Worm (Caenorhabditis elegans) whole organism, L3 larva: ENCODE measurements around the gene R13A1.3.

Experiments
- R02D3.7 ChIP-seq: fragments of 150-350 bp; optimal IDR thresholded peaks from 2 replicates; lab custom pipeline; 2014; ENCODE audit warnings: missing biosample characterization, missing genetic modification characterization
- ZK546.5 ChIP-seq: sonication (generic microtip); optimal IDR thresholded peaks from 2 replicates; lab custom pipeline; 2017; ENCODE audit warnings: missing biosample characterization, missing genetic modification characterization
- aly-2 ChIP-seq: fragments of 150-350 bp; optimal IDR thresholded peaks from 2 replicates; lab custom pipeline; 2014; ENCODE audit warnings: missing biosample characterization, missing genetic modification characterization
- ama-1 ChIP-seq: fragments of 150-350 bp; optimal IDR thresholded peaks from 2 replicates; lab custom pipeline; 2018
- ceh-16 ChIP-seq: sonication (generic microtip); optimal IDR thresholded peaks from 2 replicates; lab custom pipeline; 2017; ENCODE audit warnings: missing biosample characterization, missing genetic modification characterization
- ceh-82 ChIP-seq: fragments of 150-350 bp; optimal IDR thresholded peaks from 2 replicates; lab custom pipeline; 2014; ENCODE audit warnings: missing biosample characterization, missing genetic modification characterization
- ceh-9 ChIP-seq: sonication (generic microtip); optimal IDR thresholded peaks from 2 replicates; lab custom pipeline; 2018; ENCODE audit warnings: missing biosample characterization, missing genetic modification characterization
- daf-12 ChIP-seq: fragments of 150-350 bp; optimal IDR thresholded peaks from 2 replicates; lab custom pipeline; 2014; ENCODE audit warnings: missing biosample characterization, missing genetic modification reagents, missing genetic modification characterization
- egl-5 ChIP-seq: fragments of 150-350 bp; optimal IDR thresholded peaks from 2 replicates; lab custom pipeline; 2017; ENCODE audit warnings: missing biosample characterization, missing genetic modification reagents, missing genetic modification characterization, inconsistent platforms
- elt-1 ChIP-seq: fragments of 150-350 bp; optimal IDR thresholded peaks from 2 replicates; lab custom pipeline; 2014; ENCODE audit warnings: missing biosample characterization, missing genetic modification characterization
- elt-2 ChIP-seq: sonication (generic microtip); optimal IDR thresholded peaks from 2 replicates; lab custom pipeline; 2016; ENCODE audit warnings: missing genetic modification reagents, mild to moderate bottlenecking, missing genetic modification characterization, missing compliant biosample characterization
- elt-3 ChIP-seq, 3 experiments: fragments of 150-350 bp in 1 of 3; sonication (generic microtip) in 2 of 3; optimal IDR thresholded peaks; 2 replicates in 2 of 3; 4 replicates in 1 of 3; lab custom pipeline; 2014 to 2017; ENCODE audit warnings: missing biosample characterization in 3 of 3, missing genetic modification characterization in 3 of 3
- eor-1 ChIP-seq, 2 experiments: fragments of 150-350 bp; optimal IDR thresholded peaks; 2 replicates each; lab custom pipeline; 2014 to 2018; ENCODE audit warnings: missing biosample characterization in 2 of 2, missing genetic modification characterization in 2 of 2
- fkh-10 ChIP-seq: sonication (generic microtip); optimal IDR thresholded peaks from 2 replicates; lab custom pipeline; 2017; ENCODE audit warnings: missing biosample characterization, missing genetic modification reagents, missing genetic modification characterization
- fkh-2 ChIP-seq: fragments of 150-350 bp; optimal IDR thresholded peaks from 2 replicates; lab custom pipeline; 2014; ENCODE audit warnings: missing biosample characterization, missing genetic modification reagents, missing genetic modification characterization
- hmg-11 ChIP-seq: sonication (generic microtip); optimal IDR thresholded peaks from 2 replicates; lab custom pipeline; 2016; ENCODE audit warnings: missing genetic modification characterization, missing compliant biosample characterization
- jun-1 ChIP-seq: fragments of 150-350 bp; optimal IDR thresholded peaks from 2 replicates; lab custom pipeline; 2014; ENCODE audit warnings: missing biosample characterization, missing genetic modification reagents, missing genetic modification characterization
- lin-15B ChIP-seq: fragments of 150-350 bp; optimal IDR thresholded peaks from 2 replicates; lab custom pipeline; 2014; ENCODE audit warnings: missing biosample characterization, missing genetic modification characterization
- lin-39 ChIP-seq: fragments of 150-350 bp; optimal IDR thresholded peaks from 2 replicates; lab custom pipeline; 2018; ENCODE audit warnings: missing biosample characterization, missing genetic modification reagents, missing genetic modification characterization
- lsy-12 ChIP-seq: sonication (generic microtip); optimal IDR thresholded peaks from 2 replicates; lab custom pipeline; 2016; ENCODE audit warnings: mild to moderate bottlenecking, missing genetic modification characterization, missing compliant biosample characterization
- mdl-1 ChIP-seq: fragments of 150-350 bp; optimal IDR thresholded peaks from 2 replicates; lab custom pipeline; 2014; ENCODE audit warnings: missing biosample characterization, missing genetic modification characterization
- nfya-1 ChIP-seq: sonication (generic microtip); optimal IDR thresholded peaks from 2 replicates; lab custom pipeline; 2017; ENCODE audit warnings: missing genetic modification characterization, mild to moderate bottlenecking, missing compliant biosample characterization, antibody characterized with exemption, moderate library complexity; ENCODE audit not compliant: insufficient read depth
- nhr-11 ChIP-seq: fragments of 150-350 bp; optimal IDR thresholded peaks from 2 replicates; lab custom pipeline; 2014; ENCODE audit warnings: missing biosample characterization, missing genetic modification characterization
- nhr-23 ChIP-seq: fragments of 150-350 bp; optimal IDR thresholded peaks from 2 replicates; lab custom pipeline; 2014; ENCODE audit warnings: missing biosample characterization, missing genetic modification reagents, missing genetic modification characterization
- nhr-25 ChIP-seq: sonication (generic microtip); optimal IDR thresholded peaks from 2 replicates; lab custom pipeline; 2017; ENCODE audit warnings: missing biosample characterization, missing genetic modification characterization
- nhr-28 ChIP-seq: fragments of 150-350 bp; optimal IDR thresholded peaks from 2 replicates; lab custom pipeline; 2014; ENCODE audit warnings: missing biosample characterization, missing genetic modification characterization
- nhr-43 ChIP-seq: sonication (generic microtip); optimal IDR thresholded peaks from 2 replicates; lab custom pipeline; 2016; ENCODE audit warnings: mild to moderate bottlenecking, missing genetic modification characterization, missing compliant biosample characterization; ENCODE audit not compliant: poor library complexity, severe bottlenecking
- nhr-67 ChIP-seq: fragments of 150-350 bp; optimal IDR thresholded peaks from 2 replicates; lab custom pipeline; 2014; ENCODE audit warnings: missing biosample characterization, missing genetic modification characterization
- nhr-76 ChIP-seq: fragments of 150-350 bp; sonication (generic microtip); optimal IDR thresholded peaks from 5 replicates; lab custom pipeline; 2014; ENCODE audit warnings: missing biosample characterization, missing genetic modification characterization
- nhr-77 ChIP-seq: fragments of 150-350 bp; optimal IDR thresholded peaks from 2 replicates; lab custom pipeline; 2014; ENCODE audit warnings: missing biosample characterization, missing genetic modification characterization
- pha-4 ChIP-seq: fragments of 150-350 bp; optimal IDR thresholded peaks from 2 replicates; lab custom pipeline; 2014; ENCODE audit warnings: missing biosample characterization, missing genetic modification reagents, missing genetic modification characterization
- pqm-1 ChIP-seq: fragments of 150-350 bp; optimal IDR thresholded peaks from 2 replicates; lab custom pipeline; 2017; ENCODE audit warnings: missing biosample characterization, missing genetic modification characterization, inconsistent platforms
- sea-2 ChIP-seq: fragments of 150-350 bp; sonication (generic microtip); optimal IDR thresholded peaks from 4 replicates; lab custom pipeline; 2014; ENCODE audit warnings: missing biosample characterization, missing genetic modification reagents, missing genetic modification characterization
- skn-1 ChIP-seq: fragments of 150-350 bp; optimal IDR thresholded peaks from 2 replicates; lab custom pipeline; 2014; ENCODE audit warnings: missing biosample characterization, missing genetic modification characterization
- snpc-4 ChIP-seq: fragments of 150-350 bp; optimal IDR thresholded peaks from 2 replicates; lab custom pipeline; 2014; ENCODE audit warnings: missing biosample characterization, missing genetic modification characterization
- tbx-2 ChIP-seq: sonication (generic microtip); optimal IDR thresholded peaks from 2 replicates; lab custom pipeline; 2016; ENCODE audit warnings: mild to moderate bottlenecking, missing genetic modification characterization, missing compliant biosample characterization
- unc-39 ChIP-seq: sonication (generic microtip); optimal IDR thresholded peaks from 4 replicates; lab custom pipeline; 2017; ENCODE audit warnings: missing biosample characterization, missing genetic modification characterization
- zag-1 ChIP-seq: fragments of 150-350 bp; optimal IDR thresholded peaks from 2 replicates; lab custom pipeline; 2014; ENCODE audit warnings: missing biosample characterization, missing genetic modification characterization
- ztf-11 ChIP-seq: fragments of 150-350 bp; optimal IDR thresholded peaks from 2 replicates; lab custom pipeline; 2014; ENCODE audit warnings: missing biosample characterization, missing genetic modification characterization
- ztf-4 ChIP-seq: fragments of 150-350 bp; optimal IDR thresholded peaks from 2 replicates; lab custom pipeline; 2014; ENCODE audit warnings: missing biosample characterization, missing genetic modification characterization

R13A1.3 gene

DNA sequence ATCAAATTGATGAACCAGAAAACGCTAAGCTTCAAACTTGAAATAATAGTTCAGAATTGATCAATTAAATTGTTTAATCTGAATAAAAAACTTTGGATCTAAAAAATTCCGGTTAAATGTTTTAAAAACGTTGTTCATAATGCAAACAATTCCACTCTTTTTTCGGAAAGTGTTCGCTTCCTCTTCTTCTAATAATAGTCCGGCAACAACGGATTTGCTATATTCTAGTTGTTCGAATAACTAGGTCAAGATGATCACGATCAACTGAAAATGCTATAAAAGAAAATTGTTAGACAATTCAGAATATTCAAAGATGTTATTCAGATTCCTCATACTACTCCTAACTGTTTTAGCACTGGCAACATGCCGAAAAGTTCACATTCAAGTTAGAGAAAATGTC is 27.1 kb downstream of the R13A1.3 start, which contains the start of gene D2024.4:
D2024.4 (plus strand) TSS at position 301 of the 400 bp plus-strand sequence.
- no peak for TF ChIP-seq egl-5
- no peak for TF ChIP-seq nhr-76
- no peak for TF ChIP-seq ama-1
- no peak for TF ChIP-seq ceh-9
- no peak for TF ChIP-seq nhr-23
- TF ChIP-seq lsy-12 (tag; lab: Kevin White, UChicago) = no peak
- no peak for TF ChIP-seq unc-39 (tag; lab: Kevin White, UChicago)
- no peak for TF ChIP-seq elt-3 (tag; optimal IDR thresholded peaks at IDR 0.05; lab: Kevin White, UChicago)
- TF ChIP-seq elt-2 (tag; lab: Kevin White, UChicago) = no peak
- TF ChIP-seq lin-15B = no peak

DNA sequence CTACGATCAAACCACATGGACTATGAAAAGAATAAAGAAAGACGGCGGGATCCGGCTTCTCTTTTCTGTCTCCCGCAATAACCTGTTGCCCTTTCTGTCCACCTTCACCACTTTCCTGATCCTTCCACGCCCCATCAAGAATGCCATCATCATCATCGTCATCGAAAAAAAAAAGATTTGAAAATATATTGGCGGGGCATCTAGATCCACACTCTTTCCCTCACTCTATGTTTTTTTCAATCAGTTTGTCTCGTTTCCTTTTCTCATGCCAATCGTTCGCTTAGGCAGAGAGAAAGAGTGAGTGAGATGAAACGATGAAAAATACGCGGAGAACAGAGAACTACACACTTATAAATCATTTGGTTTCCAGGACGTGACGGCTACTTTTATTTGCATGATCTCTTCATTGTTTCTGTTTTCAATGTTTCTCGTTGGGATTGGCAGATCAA is 29.8 kb downstream of the R13A1.3 start:
- TF ChIP-seq lin-39 (tag; lab: Kevin White, UChicago) (peak; percentile 7), nhr-43 (tag; lab: Kevin White, UChicago) (peak; percentile 72), ztf-11 (tag; lab: Kevin White, UChicago) (no peak), ZK546.5 (tag; lab: Kevin White, UChicago) (no peak), ceh-9 (no peak), jun-1 (tag; lab: Kevin White, UChicago) (no peak), zag-1 (no peak), sea-2 (GFP tag; lab: Kevin White, UChicago) (no peak), fkh-10 (GFP tag; lab: Kevin White, UChicago) (no peak), fkh-2 (tag; lab: Kevin White, UChicago) (no peak), ama-1 (no peak), nhr-11 (no peak), daf-12 (tag; lab: Kevin White, UChicago) (no peak), elt-1 (tag; lab: Kevin White, UChicago) (no peak), ceh-82 (no peak), lin-15B (no peak), lsy-12 (tag; lab: Kevin White, UChicago) (no peak), egl-5 (peak; percentile 57), elt-2 (tag; lab: Kevin White, UChicago) (no peak), nhr-25 (tag; lab: Kevin White, UChicago) (no peak), elt-3 (tag; optimal IDR thresholded peaks at IDR 0.05; lab: Kevin White, UChicago) (no peak), nhr-77 (no peak), nhr-23 (no peak), skn-1 (tag; lab: Kevin White, UChicago) (no peak), nfya-1 (tag; lab: Kevin White, UChicago) (peak; percentile 19), aly-2 (tag; lab: Kevin White, UChicago) (no peak), eor-1 (tag; optimal IDR thresholded peaks at IDR 0.05; lab: Kevin White, UChicago) (no peak), hmg-11 (tag; lab: Kevin White, UChicago) (no peak), tbx-2 (tag; lab: Kevin White, UChicago) (no peak)

DNA sequence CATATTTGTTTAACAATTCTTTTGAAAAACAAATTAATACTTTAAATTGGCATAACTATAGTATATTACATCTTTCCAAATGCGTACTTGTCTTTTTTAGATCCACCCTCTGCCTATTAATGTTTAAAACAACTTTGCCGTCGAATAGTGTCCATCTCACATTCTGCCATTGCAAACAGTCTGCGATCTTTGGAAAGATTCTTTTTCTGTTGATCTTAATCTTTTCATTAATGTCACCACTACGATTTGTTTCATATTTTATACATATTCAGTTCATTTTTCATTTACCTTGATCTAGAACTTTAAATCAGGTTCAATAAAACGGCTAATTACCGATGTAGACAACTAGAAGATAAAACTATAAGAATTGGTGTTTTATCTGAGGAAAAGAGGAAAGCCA is 30.8 kb downstream of the R13A1.3 start:
- TF ChIP-seq ztf-4 (tag; lab: Kevin White, UChicago) (no peak), nhr-28 (tag; lab: Kevin White, UChicago) (no peak), lsy-12 (tag; lab: Kevin White, UChicago) (no peak), nhr-43 (tag; lab: Kevin White, UChicago) (no peak), elt-1 (tag; lab: Kevin White, UChicago) (peak; percentile 93)

DNA sequence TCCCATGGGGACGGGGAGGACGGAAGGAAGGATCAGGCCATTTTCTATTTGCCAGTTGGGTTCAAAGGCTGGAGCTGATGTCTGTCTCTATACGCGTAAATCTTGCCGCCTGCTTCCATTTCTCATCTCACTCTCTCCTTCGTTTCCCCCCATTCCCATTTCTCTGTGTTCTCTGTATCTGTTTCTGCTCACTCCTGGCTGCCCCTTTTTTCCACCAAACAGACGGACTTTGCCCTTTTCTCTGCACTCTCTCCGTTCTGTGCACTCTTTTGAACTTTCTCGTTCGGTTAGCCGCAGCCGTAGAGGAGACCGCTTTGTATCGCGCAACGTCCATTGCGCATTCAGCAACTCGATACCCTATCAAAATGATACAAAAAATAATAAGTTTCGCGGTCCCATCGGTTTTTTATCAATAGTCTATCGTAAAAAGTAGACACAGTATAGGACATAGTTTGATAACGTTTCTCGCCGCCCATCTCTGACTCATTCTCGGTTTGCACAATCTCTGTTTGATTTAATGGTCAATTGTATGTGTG is 31.7 kb downstream of the R13A1.3 start:
- TF ChIP-seq hmg-11 (tag; lab: Kevin White, UChicago) (peak; percentile 79), lin-39 (tag; lab: Kevin White, UChicago) (peak; percentile 58), tbx-2 (tag; lab: Kevin White, UChicago) (peak; percentile 44), ZK546.5 (tag; lab: Kevin White, UChicago) (no peak), ceh-9 (no peak), snpc-4 (tag; lab: Kevin White, UChicago) (peak; percentile 45), R02D3.7 (tag; lab: Kevin White, UChicago) (no peak), nhr-11 (peak; percentile 34), nhr-67 (tag; lab: Kevin White, UChicago) (no peak), mdl-1 (tag; lab: Kevin White, UChicago) (no peak), lin-15B (peak; percentile 39), egl-5 (peak; percentile 55), nhr-23 (peak; percentile 6), jun-1 (tag; lab: Kevin White, UChicago) (peak; percentile 76), pha-4 (tag; lab: Kevin White, UChicago) (peak; percentile 64), pqm-1 (tag; lab: Kevin White, UChicago) (peak; percentile 87), zag-1 (no peak), ceh-16 (tag; lab: Kevin White, UChicago) (no peak), elt-2 (tag; lab: Kevin White, UChicago) (peak; percentile 92), nfya-1 (tag; lab: Kevin White, UChicago) (peak; percentile 79)
